Worm (Caenorhabditis elegans): ENCODE results near the gene set-19.

- no peak for TF ChIP-seq nhr-25 (tag; optimal IDR thresholded peaks at IDR 0.05)
- TF ChIP-seq ZK546.5 (tag; optimal IDR thresholded peaks at IDR 0.05) = no peak
- TF ChIP-seq ztf-11 (tag; optimal IDR thresholded peaks at IDR 0.05) = no peak
Measured at ce11 chrX:5644112-5644511, 35.9 kb downstream of the set-19 start.

Measured in whole organism, L2 larva.